Fruit fly (Drosophila melanogaster): ENCODE data around the gene sl.

The sl gene

DNA sequence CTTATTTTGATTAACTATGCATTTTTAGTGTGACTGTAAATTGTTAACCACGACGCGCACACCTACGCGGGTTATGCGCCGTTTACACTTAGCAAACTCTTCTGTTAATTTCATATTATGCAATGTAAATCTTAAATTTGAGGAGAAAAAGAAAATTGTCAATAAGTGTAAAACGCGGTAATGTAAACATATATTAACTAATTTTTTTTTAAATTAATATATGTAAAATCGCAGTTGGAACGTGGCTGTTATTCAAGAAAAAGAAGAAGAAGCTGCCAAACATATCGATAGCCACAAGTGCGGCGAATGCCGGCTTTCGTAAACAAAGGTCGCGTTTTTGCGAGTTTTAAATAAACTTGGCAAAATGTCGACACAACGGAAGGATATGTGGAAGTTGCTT, 41.3 kb downstream of the sl start, which contains the start of the genes TH1 and mei-41 (continued):
- TF ChIP-seq CG6765 (GFP tag; optimal IDR thresholded peaks at IDR 0.05) = peak; percentile 19
- no peak for TF ChIP-seq CG1529 (GFP tag; optimal IDR thresholded peaks at IDR 0.05)
- peak; percentile 14 for TF ChIP-seq Hand (GFP tag; optimal IDR thresholded peaks at IDR 0.05)
- TF ChIP-seq CG9437 (GFP tag; optimal IDR thresholded peaks at IDR 0.05) = peak; percentile 80
- TF ChIP-seq trem (tag; optimal IDR thresholded peaks at IDR 0.05) = peak; percentile 86
- TF ChIP-seq CG11456 (GFP tag; IDR thresholded peaks at IDR 0.05) = peak; percentile 95
- TF ChIP-seq HLHmδ (GFP tag; optimal IDR thresholded peaks at IDR 0.05) = no peak
- no peak for TF ChIP-seq Trl (optimal IDR thresholded peaks at IDR 0.05)
- TF ChIP-seq Trl (GFP tag; optimal IDR thresholded peaks at IDR 0.05) = peak; percentile 43
- TF ChIP-seq CG15011 (GFP tag; optimal IDR thresholded peaks at IDR 0.05) = no peak
- peak in 1 of 2 experiments; percentile 52 for TF ChIP-seq chif (GFP tag; optimal IDR thresholded peaks at IDR 0.05)
- no peak for TF ChIP-seq Blimp-1 (GFP tag; optimal IDR thresholded peaks at IDR 0.05)
- TF ChIP-seq CG17802 (tag; optimal IDR thresholded peaks at IDR 0.05) = peak; percentile 92
- TF ChIP-seq luna (GFP tag; optimal IDR thresholded peaks at IDR 0.05) = no peak
- TF ChIP-seq CG10565 (GFP tag; optimal IDR thresholded peaks at IDR 0.05) = no peak
- no peak for TF ChIP-seq Sox100B (GFP tag; optimal IDR thresholded peaks at IDR 0.05)
- TF ChIP-seq wdn (GFP tag; IDR thresholded peaks at IDR 0.05) = peak; percentile 89
- peak; percentile 82 for TF ChIP-seq CG4820 (GFP tag; optimal IDR thresholded peaks at IDR 0.05)
- TF ChIP-seq en (GFP tag; optimal IDR thresholded peaks at IDR 0.05) = no peak
- peak; percentile 95 for TF ChIP-seq MBD-R2 (GFP tag; IDR thresholded peaks at IDR 0.05)
- peak; percentile 31 for TF ChIP-seq CHES-1-like (GFP tag; optimal IDR thresholded peaks at IDR 0.05)
- TF ChIP-seq kni (GFP tag; optimal IDR thresholded peaks at IDR 0.05) = no peak
- peak; percentile 64 for TF ChIP-seq Sin3A (optimal IDR thresholded peaks at IDR 0.05)
- peak; percentile 70 for TF ChIP-seq CG2116 (GFP tag; optimal IDR thresholded peaks at IDR 0.05)
- TF ChIP-seq CG8944 (GFP tag; optimal IDR thresholded peaks at IDR 0.05) = peak; percentile 7
- TF ChIP-seq CG9609 (GFP tag; optimal IDR thresholded peaks at IDR 0.05) = peak; percentile 43
- TF ChIP-seq C15 (GFP tag; IDR thresholded peaks at IDR 0.05) = peak; percentile 78; the same call in 1 of the 3 replicates
- no peak for TF ChIP-seq maf-S (GFP tag; optimal IDR thresholded peaks at IDR 0.05)
- TF ChIP-seq pum (GFP tag; optimal IDR thresholded peaks at IDR 0.05) = peak; percentile 54
- peak; percentile 94 for TF ChIP-seq peb (GFP tag; IDR thresholded peaks at IDR 0.05)
- TF ChIP-seq CG3726 (GFP tag; IDR thresholded peaks at IDR 0.05) = peak; percentile 92; the same call in 1 of the 3 replicates
- peak; percentile 97 for TF ChIP-seq Rfx (GFP tag; IDR thresholded peaks at IDR 0.05)
- TF ChIP-seq Fer1 (GFP tag; optimal IDR thresholded peaks at IDR 0.05) = no peak
- TF ChIP-seq Rx (GFP tag; IDR thresholded peaks at IDR 0.05) = peak; percentile 93
- peak; percentile 48 for TF ChIP-seq jing (GFP tag; optimal IDR thresholded peaks at IDR 0.05)
- peak; percentile 38 for TF ChIP-seq CG17912 (GFP tag; optimal IDR thresholded peaks at IDR 0.05)
- TF ChIP-seq schlank (tag; optimal IDR thresholded peaks at IDR 0.05) = peak; percentile 41
- peak; percentile 84 for TF ChIP-seq CG8388 (GFP tag; optimal IDR thresholded peaks at IDR 0.05)
- peak; percentile 95 for TF ChIP-seq Abd-B (GFP tag; optimal IDR thresholded peaks at IDR 0.05)
- TF ChIP-seq dmrt99B (tag; optimal IDR thresholded peaks at IDR 0.05) = peak; percentile 93
- peak; percentile 85 for TF ChIP-seq ind (GFP tag; optimal IDR thresholded peaks at IDR 0.05)
- no peak for TF ChIP-seq lab (GFP tag; optimal IDR thresholded peaks at IDR 0.05)
- TF ChIP-seq GATAe (GFP tag; conservative IDR thresholded peaks at IDR 0.05) = peak; percentile 79
- TF ChIP-seq Sry-β (GFP tag; optimal IDR thresholded peaks at IDR 0.05) = peak; percentile 56
- peak; percentile 94 for TF ChIP-seq CG2712 (tag; optimal IDR thresholded peaks at IDR 0.05)
- no peak for TF ChIP-seq CG6791 (GFP tag; IDR thresholded peaks at IDR 0.05; ENCODE audit: partially characterized antibody)
- TF ChIP-seq CG15514 (GFP tag; optimal IDR thresholded peaks at IDR 0.05) = no peak
- peak; percentile 85 for TF ChIP-seq toy (GFP tag; IDR thresholded peaks at IDR 0.05)
- peak; percentile 78 for TF ChIP-seq CG43689 (GFP tag; IDR thresholded peaks at IDR 0.05)
- no peak for TF ChIP-seq hkb (optimal IDR thresholded peaks at IDR 0.05)
- TF ChIP-seq hkb (GFP tag; IDR thresholded peaks at IDR 0.05) = peak; percentile 94
- no peak for TF ChIP-seq btn (GFP tag; optimal IDR thresholded peaks at IDR 0.05)

All from whole organism, embryonic.